Fruit fly (Drosophila melanogaster) whole organism, prepupa: ENCODE data around the gene Reg-2.

Source experiments
- Blimp-1 ChIP-seq: fragments of 200-800 bp; sonication (Bioruptor generic); optimal IDR thresholded peaks from 3 replicates; lab custom pipeline; 2017; ENCODE audit warnings: missing biosample characterization, missing genetic modification characterization, mild to moderate bottlenecking, moderate library complexity, missing genetic modification reagents
- CG10631 ChIP-seq: fragments of 200-800 bp; sonication (Bioruptor generic); optimal IDR thresholded peaks from 2 replicates; lab custom pipeline; 2016; ENCODE audit warnings: missing biosample characterization, missing genetic modification characterization
- CG10669 ChIP-seq: fragments of 200-800 bp; sonication (Bioruptor generic); optimal IDR thresholded peaks from 3 replicates; lab custom pipeline; 2018; ENCODE audit warnings: missing biosample characterization, mild to moderate bottlenecking, missing genetic modification characterization, moderate library complexity
- CG11762 ChIP-seq: fragments of 200-800 bp; sonication (Bioruptor generic); optimal IDR thresholded peaks from 3 replicates; lab custom pipeline; 2016; ENCODE audit warnings: missing biosample characterization, missing genetic modification characterization; ENCODE audit not compliant: insufficient read depth
- CG11902 ChIP-seq: fragments of 200-800 bp; sonication (Bioruptor generic); optimal IDR thresholded peaks from 3 replicates; lab custom pipeline; 2016; ENCODE audit warnings: missing biosample characterization, missing genetic modification characterization
- CG15336 ChIP-seq: fragments of 200-800 bp; sonication (Bioruptor generic); IDR thresholded peaks from 2 replicates; pipeline ENCODE4 v1.3.6; 2022; ENCODE audit warnings: missing biosample characterization, missing genetic modification characterization
- CG16779 ChIP-seq: fragments of 200-800 bp; sonication (Bioruptor generic); optimal IDR thresholded peaks from 3 replicates; lab custom pipeline; 2017; ENCODE audit warnings: missing biosample characterization, mild to moderate bottlenecking, missing genetic modification characterization
- CG32006 ChIP-seq: fragments of 200-800 bp; sonication (Bioruptor generic); optimal IDR thresholded peaks from 3 replicates; lab custom pipeline; 2017; ENCODE audit warnings: missing biosample characterization, mild to moderate bottlenecking, missing genetic modification characterization
- CG3919 ChIP-seq: fragments of 200-800 bp; sonication (Bioruptor generic); optimal IDR thresholded peaks from 3 replicates; lab custom pipeline; 2016; ENCODE audit warnings: missing biosample characterization, missing genetic modification characterization
- CG4318 ChIP-seq: fragments of 200-800 bp; sonication (Bioruptor generic); optimal IDR thresholded peaks from 3 replicates; lab custom pipeline; 2017; ENCODE audit warnings: missing biosample characterization, mild to moderate bottlenecking, missing genetic modification characterization
- CG6163 ChIP-seq: fragments of 200-800 bp; sonication (Bioruptor generic); IDR thresholded peaks from 3 replicates; pipeline ENCODE4 v1.3.6; 2022; ENCODE audit warnings: missing biosample characterization, missing genetic modification characterization
- CG6276 ChIP-seq: fragments of 200-800 bp; sonication (Bioruptor generic); optimal IDR thresholded peaks from 2 replicates; lab custom pipeline; 2017; ENCODE audit warnings: missing biosample characterization, mild to moderate bottlenecking, missing genetic modification characterization
- CG6792 ChIP-seq: fragments of 200-800 bp; sonication (Bioruptor generic); optimal IDR thresholded peaks from 3 replicates; lab custom pipeline; 2016; ENCODE audit warnings: missing biosample characterization, missing genetic modification characterization
- CG6854 ChIP-seq: fragments of 200-800 bp; sonication (Bioruptor generic); optimal IDR thresholded peaks from 2 replicates; lab custom pipeline; 2017; ENCODE audit warnings: missing biosample characterization, mild to moderate bottlenecking, missing genetic modification characterization
- CG8119 ChIP-seq: fragments of 200-800 bp; sonication (Bioruptor generic); IDR thresholded peaks from 3 replicates; pipeline ENCODE4 v1.3.6; 2022; ENCODE audit warnings: missing biosample characterization, missing genetic modification characterization
- CG8319 ChIP-seq: fragments of 200-800 bp; sonication (Bioruptor generic); optimal IDR thresholded peaks from 3 replicates; lab custom pipeline; 2016; ENCODE audit warnings: missing biosample characterization, missing genetic modification characterization
- CG9139 ChIP-seq: fragments of 200-800 bp; sonication (Bioruptor generic); optimal IDR thresholded peaks from 3 replicates; lab custom pipeline; 2017; ENCODE audit warnings: missing biosample characterization, mild to moderate bottlenecking, missing genetic modification characterization
- Eip75B ChIP-seq: fragments of 200-800 bp; sonication (Bioruptor generic); optimal IDR thresholded peaks from 3 replicates; lab custom pipeline; 2016; ENCODE audit warnings: missing biosample characterization, missing genetic modification characterization
- Eip78C ChIP-seq: fragments of 200-800 bp; sonication (Bioruptor generic); peaks from one replicate; lab custom pipeline; 2016; ENCODE audit warnings: missing biosample characterization, missing genetic modification characterization
- Eip93F ChIP-seq: fragments of 200-800 bp; sonication (Bioruptor generic); optimal IDR thresholded peaks from 2 replicates; lab custom pipeline; 2016; ENCODE audit warnings: missing biosample characterization, mild to moderate bottlenecking, missing genetic modification characterization
- Ets21C ChIP-seq: fragments of 200-800 bp; sonication (Bioruptor generic); optimal IDR thresholded peaks from 3 replicates; lab custom pipeline; 2016; ENCODE audit warnings: missing biosample characterization, missing genetic modification characterization
- Ets96B ChIP-seq: fragments of 200-800 bp; optimal IDR thresholded peaks from 2 replicates; lab custom pipeline; 2019; ENCODE audit warnings: missing biosample characterization, mild to moderate bottlenecking, missing genetic modification characterization, moderate library complexity
- Gug ChIP-seq: fragments of 200-800 bp; sonication (Bioruptor generic); IDR thresholded peaks from 2 replicates; pipeline ENCODE4 v1.3.6; 2022; ENCODE audit warnings: missing biosample characterization, missing genetic modification characterization
- Hr38 ChIP-seq: sonication (Bioruptor generic); optimal IDR thresholded peaks from 2 replicates; lab custom pipeline; 2016; ENCODE audit warnings: missing biosample characterization, missing genetic modification characterization
- Hr39 ChIP-seq: fragments of 200-800 bp; sonication (Bioruptor generic); optimal IDR thresholded peaks from 2 replicates; lab custom pipeline; 2016; ENCODE audit warnings: missing biosample characterization, missing genetic modification characterization
- Hr4 ChIP-seq: fragments of 200-800 bp; sonication (Bioruptor generic); optimal IDR thresholded peaks from 3 replicates; lab custom pipeline; 2016; ENCODE audit warnings: missing biosample characterization, missing genetic modification characterization
- Lpt ChIP-seq: fragments of 200-800 bp; sonication (Bioruptor generic); optimal IDR thresholded peaks from 3 replicates; lab custom pipeline; 2016; ENCODE audit warnings: missing biosample characterization, missing genetic modification characterization
- Smox ChIP-seq: fragments of 200-800 bp; sonication (Bioruptor generic); optimal IDR thresholded peaks from 3 replicates; lab custom pipeline; 2016; ENCODE audit warnings: missing biosample characterization, missing genetic modification characterization
- Sox102F ChIP-seq: fragments of 200-800 bp; sonication (Bioruptor generic); optimal IDR thresholded peaks from 2 replicates; lab custom pipeline; 2016; ENCODE audit warnings: missing biosample characterization, mild to moderate bottlenecking, missing genetic modification characterization
- Sox14 ChIP-seq: fragments of 200-800 bp; sonication (Bioruptor generic); optimal IDR thresholded peaks from 3 replicates; lab custom pipeline; 2016; ENCODE audit warnings: missing biosample characterization, missing genetic modification characterization
- Sox15 ChIP-seq: fragments of 200-800 bp; sonication (Bioruptor generic); optimal IDR thresholded peaks from 3 replicates; lab custom pipeline; 2016; ENCODE audit warnings: missing biosample characterization, missing genetic modification characterization
- achi ChIP-seq: fragments of 200-800 bp; sonication (Bioruptor generic); optimal IDR thresholded peaks from 3 replicates; lab custom pipeline; 2016; ENCODE audit warnings: missing biosample characterization, missing genetic modification characterization
- cyc ChIP-seq: fragments of 200-800 bp; sonication (Bioruptor generic); optimal IDR thresholded peaks from 3 replicates; lab custom pipeline; 2016; ENCODE audit warnings: missing biosample characterization, missing genetic modification characterization
- dsx ChIP-seq: fragments of 200-800 bp; optimal IDR thresholded peaks from 3 replicates; lab custom pipeline; 2019; ENCODE audit warnings: missing biosample characterization, mild to moderate bottlenecking, missing genetic modification characterization, moderate library complexity; ENCODE audit not compliant: poor library complexity, severe bottlenecking
- fd59A ChIP-seq: fragments of 200-800 bp; sonication (Bioruptor generic); optimal IDR thresholded peaks from 2 replicates; lab custom pipeline; 2017; ENCODE audit warnings: missing biosample characterization, mild to moderate bottlenecking, missing genetic modification characterization, missing genetic modification reagents
- fd85E ChIP-seq: fragments of 200-800 bp; sonication (Bioruptor generic); optimal IDR thresholded peaks from 3 replicates; lab custom pipeline; 2016; ENCODE audit warnings: missing biosample characterization, missing genetic modification characterization
- net ChIP-seq: fragments of 200-800 bp; sonication (Bioruptor generic); optimal IDR thresholded peaks from 3 replicates; lab custom pipeline; 2016; ENCODE audit warnings: missing biosample characterization, missing genetic modification characterization
- salr ChIP-seq, 2 experiments: fragments of 200-800 bp; sonication (Bioruptor generic); optimal IDR thresholded peaks; 3 replicates each; lab custom pipeline; 2016 to 2018; ENCODE audit warnings: missing biosample characterization in 2 of 2, missing genetic modification characterization in 2 of 2, mild to moderate bottlenecking in 1 of 2
- spab ChIP-seq: fragments of 200-800 bp; sonication (Bioruptor generic); optimal IDR thresholded peaks from 2 replicates; lab custom pipeline; 2017; ENCODE audit warnings: missing biosample characterization, mild to moderate bottlenecking, missing genetic modification characterization, missing genetic modification reagents
- ss ChIP-seq, 2 experiments: fragments of 200-800 bp; sonication (Bioruptor generic); optimal IDR thresholded peaks; 2 replicates in 1 of 2; 3 replicates in 1 of 2; lab custom pipeline; 2017 to 2018; ENCODE audit warnings: mild to moderate bottlenecking in 2 of 2, missing biosample characterization in 2 of 2, missing genetic modification characterization in 2 of 2, moderate library complexity in 1 of 2
- topi ChIP-seq: fragments of 200-800 bp; sonication (Bioruptor generic); optimal IDR thresholded peaks from 3 replicates; lab custom pipeline; 2016; ENCODE audit warnings: missing biosample characterization, missing genetic modification characterization

Reg-2 gene

DNA sequence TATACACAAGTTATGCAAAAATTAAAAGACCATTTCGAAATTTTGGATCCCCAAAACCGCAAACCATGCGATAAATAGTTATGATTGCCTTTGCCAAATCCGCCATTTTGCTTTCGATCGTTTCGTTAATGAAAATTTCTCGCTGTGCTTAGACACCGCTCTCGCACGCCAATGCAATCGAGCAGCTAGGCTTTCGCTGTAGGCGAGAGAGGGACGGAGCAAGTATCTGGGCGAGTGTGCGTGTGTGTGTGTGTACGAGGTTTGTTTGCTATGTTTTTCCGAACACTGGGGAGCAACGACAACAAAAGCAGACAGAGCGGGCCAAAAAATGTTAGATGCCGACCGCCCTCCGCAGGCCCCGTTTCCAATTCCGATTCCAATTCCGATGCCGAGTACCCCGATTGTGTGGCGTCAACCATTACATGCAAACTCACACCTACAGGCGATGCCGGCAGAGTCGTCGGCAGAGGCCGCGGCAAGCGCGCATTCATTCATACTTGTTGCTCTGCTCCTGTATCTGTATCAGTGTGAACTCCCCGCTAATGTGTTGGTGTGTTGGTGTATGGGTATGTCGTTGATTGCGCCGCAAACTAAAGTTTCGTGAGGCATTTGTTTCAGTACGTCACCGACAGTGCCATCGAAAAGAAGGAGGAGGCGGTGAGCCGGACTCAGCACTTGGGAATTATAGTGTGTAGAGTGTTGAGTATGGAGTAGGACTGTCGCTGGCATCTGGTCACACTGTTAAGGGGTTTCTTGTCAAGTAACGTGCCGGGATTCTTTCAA is 21.6 kb upstream of the Reg-2 start (continued):
- TF ChIP-seq Hr4 (GFP tag; lab: Kevin White, UChicago), result peak; percentile 54
- peak; percentile 25 for TF ChIP-seq topi (GFP tag; lab: Kevin White, UChicago)
- peak; percentile 40 for TF ChIP-seq Hr39 (GFP tag; lab: Kevin White, UChicago)
- no peak for TF ChIP-seq CG8319 (GFP tag; lab: Kevin White, UChicago)
- TF ChIP-seq Eip93F (GFP tag; lab: Kevin White, UChicago), result no peak
- TF ChIP-seq CG32006 (GFP tag; lab: Kevin White, UChicago), result peak; percentile 62
- peak; percentile 5 for TF ChIP-seq spab (GFP tag; lab: Kevin White, UChicago)
- TF ChIP-seq CG15336 (GFP tag; lab: Robert Waterston, UW), result peak; percentile 74
- no peak for TF ChIP-seq CG10631
- no peak for TF ChIP-seq Sox15 (GFP tag; lab: Kevin White, UChicago)
- TF ChIP-seq dsx (GFP tag; lab: Kevin White, UChicago), result peak; percentile 71
- peak; percentile 62 for TF ChIP-seq Eip78C (GFP tag; lab: Kevin White, UChicago)
- peak; percentile 75 for TF ChIP-seq CG8119
- no peak for TF ChIP-seq Smox (GFP tag; lab: Kevin White, UChicago)
- peak; percentile 43 for TF ChIP-seq CG6854 (GFP tag; lab: Kevin White, UChicago)

DNA sequence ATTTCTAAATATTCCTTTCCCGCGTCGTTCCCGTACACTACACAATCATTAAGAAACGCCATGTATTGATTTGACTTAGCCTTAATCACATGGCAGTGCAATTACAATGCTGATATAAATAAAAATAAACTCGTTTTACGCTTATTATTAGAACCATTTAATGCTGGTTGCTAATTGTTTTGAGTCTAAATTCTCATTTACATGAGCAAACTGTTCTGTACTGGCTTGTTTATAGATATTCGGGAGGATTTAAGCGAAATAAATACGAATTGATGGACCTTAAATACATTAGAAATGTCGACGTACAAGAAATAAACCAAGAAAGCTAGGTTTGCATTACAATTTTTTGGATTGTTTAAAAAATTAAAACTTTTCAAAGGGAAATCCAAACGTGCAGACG is 21.0 kb upstream of the Reg-2 start:
- TF ChIP-seq net (no peak), Ets96B (tag; lab: Kevin White, UChicago) (no peak), topi (GFP tag; lab: Kevin White, UChicago) (no peak)

DNA sequence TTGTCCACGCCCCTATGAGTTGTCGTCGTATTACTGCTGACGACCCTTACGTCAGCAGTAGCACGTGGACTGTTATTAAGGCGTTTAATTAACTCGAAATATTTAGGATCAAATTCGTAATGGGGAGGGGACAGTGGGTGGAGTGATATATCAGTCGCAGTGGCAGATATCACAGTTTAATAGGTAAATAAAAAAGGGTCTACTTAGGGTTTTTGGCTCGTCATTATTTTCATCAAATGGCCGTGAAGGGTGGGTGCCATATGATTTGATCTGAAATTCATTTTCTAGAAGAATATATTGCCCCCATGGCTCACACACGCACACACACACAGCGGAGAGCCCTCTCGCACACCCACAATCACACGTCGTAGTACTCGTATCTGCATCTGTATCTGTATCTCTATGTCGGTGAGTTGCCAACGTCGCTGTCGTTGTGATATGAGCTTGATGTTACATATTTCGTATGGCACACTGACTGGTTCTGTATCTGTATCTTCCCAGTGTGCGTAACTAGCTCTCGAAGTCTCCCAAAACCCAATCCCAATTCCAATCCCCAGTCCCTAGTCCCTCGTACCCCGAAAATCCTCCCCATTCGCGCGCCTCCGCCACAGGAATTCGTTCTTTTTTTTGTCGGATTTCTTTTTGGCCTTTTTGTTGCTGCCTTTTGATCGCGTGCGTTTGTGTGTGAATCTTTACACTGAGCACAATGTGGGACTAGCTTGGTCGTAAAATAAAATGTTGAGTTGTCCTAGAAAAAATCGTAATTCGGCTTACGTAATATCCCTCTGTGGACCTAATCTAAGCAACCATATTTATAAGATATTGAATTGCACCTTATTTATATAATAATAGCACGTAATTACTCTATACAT is 20.4 kb upstream of the Reg-2 start:
- TF ChIP-seq Eip93F (GFP tag; lab: Kevin White, UChicago) (no peak), Smox (GFP tag; lab: Kevin White, UChicago) (peak; percentile 39), cyc (peak; percentile 28), achi (GFP tag; lab: Kevin White, UChicago) (peak; percentile 58), Hr39 (GFP tag; lab: Kevin White, UChicago) (peak; percentile 57), Gug (GFP tag; lab: Robert Waterston, UW) (peak; percentile 77), CG10669 (GFP tag; lab: Kevin White, UChicago) (peak; percentile 77), CG6163 (GFP tag; lab: Robert Waterston, UW) (peak; percentile 94), CG6276 (GFP tag; lab: Kevin White, UChicago) (peak; percentile 83), Hr38 (GFP tag; lab: Kevin White, UChicago) (peak; percentile 7), CG6792 (GFP tag; lab: Kevin White, UChicago) (peak; percentile 7), dsx (GFP tag; lab: Kevin White, UChicago) (peak; percentile 80), Lpt (GFP tag; lab: Kevin White, UChicago) (peak; percentile 87), CG3919 (GFP tag; lab: Kevin White, UChicago) (peak; percentile 71), CG4318 (GFP tag; lab: Kevin White, UChicago) (no peak), Eip75B (peak; percentile 27), net (peak; percentile 75), Ets96B (tag; lab: Kevin White, UChicago) (peak; percentile 68), Eip78C (GFP tag; lab: Kevin White, UChicago) (peak; percentile 57), ss (GFP tag; optimal IDR thresholded peaks at IDR 0.05; lab: Kevin White, UChicago) (peak; percentile 91 to 95), CG9139 (peak; percentile 92), fd85E (no peak), CG11762 (GFP tag; lab: Kevin White, UChicago) (peak; percentile 45), fd59A (GFP tag; lab: Kevin White, UChicago) (peak; percentile 43), CG16779 (tag; lab: Kevin White, UChicago) (peak; percentile 90), CG11902 (GFP tag; lab: Kevin White, UChicago) (peak; percentile 23), Blimp-1 (GFP tag; lab: Kevin White, UChicago) (peak; percentile 35), salr (GFP tag; optimal IDR thresholded peaks at IDR 0.05; lab: Kevin White, UChicago) (peak; percentile 42 to 80), CG6854 (GFP tag; lab: Kevin White, UChicago) (peak; percentile 87), Sox102F (GFP tag; lab: Kevin White, UChicago) (peak; percentile 58), CG32006 (GFP tag; lab: Kevin White, UChicago) (peak; percentile 56), Sox15 (GFP tag; lab: Kevin White, UChicago) (peak; percentile 30), Ets21C (GFP tag; lab: Kevin White, UChicago) (peak; percentile 17), Sox14 (GFP tag; lab: Kevin White, UChicago) (peak; percentile 37), CG10631 (peak; percentile 52)
